Fruit fly (Drosophila melanogaster): Measurements from ENCODE around the gene fz2.
A peak's percentile ranks its signal among the peaks of the same experiment; 100 is the strongest.

Gene fz2

dm6 chr3L:19263480-19264140, 28.4 kb upstream of the fz2 start, which contains the start of the genes CG42374 and Mettl5 (continued):
- TF ChIP-seq fd96Cb (tag; optimal IDR thresholded peaks at IDR 0.05) (peak; percentile 44), gsb-n (tag; optimal IDR thresholded peaks at IDR 0.05) (no peak), CG32532 (GFP tag; IDR thresholded peaks at IDR 0.05) (peak; percentile 82), Awh (GFP tag; IDR thresholded peaks at IDR 0.05) (peak; percentile 60; the same call in 1 of the 2 replicates), CG12071 (GFP tag; optimal IDR thresholded peaks at IDR 0.05) (peak; percentile 44), CG10209 (GFP tag; optimal IDR thresholded peaks at IDR 0.05) (peak; percentile 46), CG31441 (GFP tag; IDR thresholded peaks at IDR 0.05) (peak; percentile 12; the same call in 1 of the 2 replicates), MESR4 (GFP tag; optimal IDR thresholded peaks at IDR 0.05) (peak; percentile 25), CG9215 (GFP tag; IDR thresholded peaks at IDR 0.05) (no peak), az2 (GFP tag; optimal IDR thresholded peaks at IDR 0.05) (peak; percentile 44), ken (GFP tag; IDR thresholded peaks at IDR 0.05) (no peak), sens-2 (GFP tag; IDR thresholded peaks at IDR 0.05) (no peak), vvl (GFP tag; IDR thresholded peaks at IDR 0.05) (peak; percentile 75), pb (GFP tag; optimal IDR thresholded peaks at IDR 0.05) (no peak), CG10147 (GFP tag; optimal IDR thresholded peaks at IDR 0.05) (peak; percentile 17), kah (GFP tag; optimal IDR thresholded peaks at IDR 0.05) (peak; percentile 24), Meics (GFP tag; optimal IDR thresholded peaks at IDR 0.05) (peak; percentile 60), nmo (GFP tag; optimal IDR thresholded peaks at IDR 0.05) (peak; percentile 15), tio (GFP tag; optimal IDR thresholded peaks at IDR 0.05) (no peak), HHEX (GFP tag; optimal IDR thresholded peaks at IDR 0.05) (peak; percentile 49), CG18599 (GFP tag; optimal IDR thresholded peaks at IDR 0.05) (peak; percentile 45), lola (GFP tag; optimal IDR thresholded peaks at IDR 0.05) (peak in 1 of 3 experiments; percentile 6), CG2678 (tag; optimal IDR thresholded peaks at IDR 0.05) (peak; percentile 52), CG8765 (GFP tag; IDR thresholded peaks at IDR 0.05) (no peak), CG3407 (GFP tag; optimal IDR thresholded peaks at IDR 0.05) (peak; percentile 7), CG12104 (GFP tag; optimal IDR thresholded peaks at IDR 0.05) (no peak), scrt (GFP tag; optimal IDR thresholded peaks at IDR 0.05) (peak; percentile 38), tap (tag; optimal IDR thresholded peaks at IDR 0.05) (peak; percentile 24), CG3281 (GFP tag; optimal IDR thresholded peaks at IDR 0.05) (peak; percentile 70), stc (GFP tag; IDR thresholded peaks at IDR 0.05) (peak; percentile 61; the same call in 1 of the 2 replicates), CrebB (tag; optimal IDR thresholded peaks at IDR 0.05) (peak; percentile 2), sd (tag; optimal IDR thresholded peaks at IDR 0.05) (peak; percentile 27), CG11504 (tag; optimal IDR thresholded peaks at IDR 0.05) (peak; percentile 53), CG6765 (GFP tag; optimal IDR thresholded peaks at IDR 0.05) (peak; percentile 29), caup (GFP tag; optimal IDR thresholded peaks at IDR 0.05; ENCODE audit: severe bottlenecking) (peak; percentile 43), Bdp1 (GFP tag; optimal IDR thresholded peaks at IDR 0.05) (no peak), CG17802 (tag; optimal IDR thresholded peaks at IDR 0.05) (no peak), CG12769 (tag; optimal IDR thresholded peaks at IDR 0.05) (peak; percentile 64), ewg (GFP tag; optimal IDR thresholded peaks at IDR 0.05) (peak; percentile 11), Sox102F (GFP tag; optimal IDR thresholded peaks at IDR 0.05) (peak; percentile 48), CG7963 (GFP tag; IDR thresholded peaks at IDR 0.05; ENCODE audit: partially characterized antibody) (no peak), CG11695 (GFP tag; IDR thresholded peaks at IDR 0.05) (peak; percentile 83), CG12659 (GFP tag; optimal IDR thresholded peaks at IDR 0.05) (peak; percentile 31), CG9932 (GFP tag; IDR thresholded peaks at IDR 0.05) (0 out of 2 replicates have a peak, but pooled peaks have one; percentile 18), Hr51 (GFP tag; optimal IDR thresholded peaks at IDR 0.05) (peak in 1 of 2 experiments; percentile 60), CG1233 (GFP tag; optimal IDR thresholded peaks at IDR 0.05) (peak; percentile 47), Aef1 (GFP tag; IDR thresholded peaks at IDR 0.05) (peak; percentile 46; the same call in 2 of the 3 replicates), nerfin-1 (tag; optimal IDR thresholded peaks at IDR 0.05) (peak; percentile 92)
